Fruit fly (Drosophila melanogaster): Measurements from ENCODE around the gene D2hgdh.

The D2hgdh gene

dm6 chrX:2134226-2134880 lies 6.9 kb upstream of the D2hgdh start (continued):
- TF ChIP-seq Hr78 (GFP tag; optimal IDR thresholded peaks at IDR 0.05) (no peak), bowl (GFP tag; IDR thresholded peaks at IDR 0.05) (no peak), Hand (GFP tag; optimal IDR thresholded peaks at IDR 0.05) (peak; percentile 38), YL-1 (GFP tag; optimal IDR thresholded peaks at IDR 0.05) (no peak), Dll (GFP tag; IDR thresholded peaks at IDR 0.05; ENCODE audit: partially characterized antibody) (no peak), CG3281 (GFP tag; optimal IDR thresholded peaks at IDR 0.05) (peak; percentile 50), Xrp1 (GFP tag; IDR thresholded peaks at IDR 0.05) (peak; percentile 74), Ets97D (GFP tag; optimal IDR thresholded peaks at IDR 0.05) (no peak), Drgx (GFP tag; IDR thresholded peaks at IDR 0.05) (peak; percentile 71), Bgb (GFP tag; IDR thresholded peaks at IDR 0.05; ENCODE audit: partially characterized antibody) (no peak), Tbp (GFP tag; optimal IDR thresholded peaks at IDR 0.05) (no peak), CG15601 (tag; optimal IDR thresholded peaks at IDR 0.05) (peak; percentile 71), CG34422 (GFP tag; IDR thresholded peaks at IDR 0.05) (no peak), pho (GFP tag; optimal IDR thresholded peaks at IDR 0.05) (peak; percentile 24), CG3995 (GFP tag; optimal IDR thresholded peaks at IDR 0.05) (no peak), CG4617 (GFP tag; optimal IDR thresholded peaks at IDR 0.05; ENCODE audit: borderline replicate concordance) (no peak), br (optimal IDR thresholded peaks at IDR 0.05) (no peak), onecut (GFP tag; IDR thresholded peaks at IDR 0.05) (peak; percentile 50), MBD-R2 (GFP tag; IDR thresholded peaks at IDR 0.05) (no peak), dati (GFP tag; IDR thresholded peaks at IDR 0.05) (no peak), CG11723 (GFP tag; optimal IDR thresholded peaks at IDR 0.05) (peak; percentile 42), CG7271 (tag; optimal IDR thresholded peaks at IDR 0.05) (peak; percentile 30), Dip3 (GFP tag; optimal IDR thresholded peaks at IDR 0.05) (no peak), CG7372 (GFP tag; IDR thresholded peaks at IDR 0.05) (no peak), sens (GFP tag) (peak; percentile 96), Fer1 (GFP tag; optimal IDR thresholded peaks at IDR 0.05) (peak; percentile 67), CG4820 (GFP tag; optimal IDR thresholded peaks at IDR 0.05) (peak; percentile 64), CG7987 (GFP tag; optimal IDR thresholded peaks at IDR 0.05) (no peak), fd3F (GFP tag; optimal IDR thresholded peaks at IDR 0.05) (peak; percentile 25), CG3838 (GFP tag; optimal IDR thresholded peaks at IDR 0.05) (no peak), knrl (GFP tag; IDR thresholded peaks at IDR 0.05; ENCODE audit: partially characterized antibody) (no peak), CG16813 (GFP tag; IDR thresholded peaks at IDR 0.05; ENCODE audit: partially characterized antibody) (no peak), CG12391 (tag; optimal IDR thresholded peaks at IDR 0.05) (peak; percentile 69), bab2 (GFP tag; optimal IDR thresholded peaks at IDR 0.05) (peak; percentile 61), CG10274 (GFP tag; optimal IDR thresholded peaks at IDR 0.05) (peak; percentile 13), CG30403 (GFP tag; optimal IDR thresholded peaks at IDR 0.05) (peak; percentile 69), CG11696 (GFP tag; IDR thresholded peaks at IDR 0.05) (peak; percentile 93), trh (GFP tag; optimal IDR thresholded peaks at IDR 0.05) (no peak), lilli (GFP tag; optimal IDR thresholded peaks at IDR 0.05) (peak; percentile 61), CG30020 (tag; optimal IDR thresholded peaks at IDR 0.05) (no peak), Gug (GFP tag; IDR thresholded peaks at IDR 0.05) (peak; percentile 24; the same call in 1 of the 4 replicates), cg (GFP tag; optimal IDR thresholded peaks at IDR 0.05) (no peak), sna (GFP tag; IDR thresholded peaks at IDR 0.05; ENCODE audit: partially characterized antibody) (no peak), Deaf1 (tag; optimal IDR thresholded peaks at IDR 0.05) (peak; percentile 4), CG14014 (GFP tag; IDR thresholded peaks at IDR 0.05) (peak; percentile 56; the same call in 1 of the 2 replicates), sd (tag; optimal IDR thresholded peaks at IDR 0.05) (no peak), CG11398 (GFP tag; optimal IDR thresholded peaks at IDR 0.05) (peak; percentile 8), rib (GFP tag; IDR thresholded peaks at IDR 0.05) (no peak), Trl (optimal IDR thresholded peaks at IDR 0.05) (no peak), Trl (GFP tag; optimal IDR thresholded peaks at IDR 0.05) (peak; percentile 43), Hmx (GFP tag; optimal IDR thresholded peaks at IDR 0.05) (no peak), Sin3A (optimal IDR thresholded peaks at IDR 0.05) (no peak)
